Worm (Caenorhabditis elegans): Measurements from ENCODE around the gene C06E4.6.

C06E4.6 gene

ce11 chrIV:7230198-7230597 is 27.9 kb downstream of the C06E4.6 start, which contains the start of gene cap-1 (continued):
- TF ChIP-seq C34B4.2 (tag; optimal IDR thresholded peaks at IDR 0.05) (no peak), mef-2 (tag; optimal IDR thresholded peaks at IDR 0.05) (peak; percentile 2), nhr-85 (tag) (peak; percentile 53), efl-3 (GFP tag; optimal IDR thresholded peaks at IDR 0.05) (no peak), rnt-1 (tag; optimal IDR thresholded peaks at IDR 0.05) (peak; percentile 77), ama-1 (optimal IDR thresholded peaks at IDR 0.05) (no peak), lin-35 (GFP tag; optimal IDR thresholded peaks at IDR 0.05) (peak; percentile 54 to 78), lin-15B (tag; optimal IDR thresholded peaks at IDR 0.05) (peak; percentile 69), F16B12.6 (tag; optimal IDR thresholded peaks at IDR 0.05) (peak; percentile 27), lin-14 (GFP tag; optimal IDR thresholded peaks at IDR 0.05) (peak; percentile 87), unc-130 (tag; optimal IDR thresholded peaks at IDR 0.05) (peak; percentile 85), nhr-47 (tag; optimal IDR thresholded peaks at IDR 0.05) (peak; percentile 62), blmp-1 (tag; optimal IDR thresholded peaks at IDR 0.05) (peak; percentile 83), vab-15 (tag; optimal IDR thresholded peaks at IDR 0.05) (peak; percentile 35), nhr-11 (tag; optimal IDR thresholded peaks at IDR 0.05) (no peak), efl-1 (optimal IDR thresholded peaks at IDR 0.05) (peak; percentile 67 to 73), efl-1 (GFP tag; optimal IDR thresholded peaks at IDR 0.05 in 1 of 2) (peak; percentile 63 to 89), xbp-1 (tag; optimal IDR thresholded peaks at IDR 0.05) (peak; percentile 64), nhr-77 (tag; optimal IDR thresholded peaks at IDR 0.05) (peak; percentile 49), nhr-12 (tag; optimal IDR thresholded peaks at IDR 0.05) (no peak), lir-3 (tag; optimal IDR thresholded peaks at IDR 0.05; ENCODE audit: poor library complexity) (peak; percentile 69), fkh-8 (tag; optimal IDR thresholded peaks at IDR 0.05) (peak; percentile 68), snu-23 (GFP tag; optimal IDR thresholded peaks at IDR 0.05) (peak; percentile 80), elt-3 (tag; optimal IDR thresholded peaks at IDR 0.05) (peak in 2 of 6 experiments; percentile 5 to 82), tbx-2 (tag; optimal IDR thresholded peaks at IDR 0.05) (peak; percentile 53), grh-1 (GFP tag; IDR thresholded peaks at IDR 0.05) (no peak), pax-3 (tag; optimal IDR thresholded peaks at IDR 0.05) (no peak), elt-2 (tag; optimal IDR thresholded peaks at IDR 0.05) (peak; percentile 13), lin-13 (GFP tag; optimal IDR thresholded peaks at IDR 0.05) (no peak), sup-37 (GFP tag; optimal IDR thresholded peaks at IDR 0.05) (no peak), unc-98 (GFP tag; IDR thresholded peaks at IDR 0.05) (no peak), nhr-71 (tag; optimal IDR thresholded peaks at IDR 0.05) (peak; percentile 78), nhr-19 (GFP tag; conservative IDR thresholded peaks at IDR 0.05) (0 out of 2 replicates have a peak, but pooled peaks have one; percentile 13), ceh-63 (GFP tag; optimal IDR thresholded peaks at IDR 0.05) (no peak), lsy-2 (tag; optimal IDR thresholded peaks at IDR 0.05) (peak; percentile 57 to 87), isw-1 (GFP tag; IDR thresholded peaks at IDR 0.05) (peak; percentile 32), skn-1 (tag; optimal IDR thresholded peaks at IDR 0.05) (peak; percentile 66), egl-13 (tag; optimal IDR thresholded peaks at IDR 0.05) (peak; percentile 47), irx-1 (tag; optimal IDR thresholded peaks at IDR 0.05) (peak; percentile 11), jun-1 (tag; optimal IDR thresholded peaks at IDR 0.05) (peak; percentile 20), nhr-20 (tag; optimal IDR thresholded peaks at IDR 0.05) (peak; percentile 62)

- TF ChIP-seq irx-1 (tag; optimal IDR thresholded peaks at IDR 0.05) (no peak), xbp-1 (tag; optimal IDR thresholded peaks at IDR 0.05) (no peak), egl-27 (tag; optimal IDR thresholded peaks at IDR 0.05) (no peak), nhr-20 (tag; optimal IDR thresholded peaks at IDR 0.05) (no peak), zip-4 (GFP tag; optimal IDR thresholded peaks at IDR 0.05) (no peak), pax-3 (tag; optimal IDR thresholded peaks at IDR 0.05) (no peak), vab-15 (tag; optimal IDR thresholded peaks at IDR 0.05) (no peak), ztf-4 (tag; optimal IDR thresholded peaks at IDR 0.05) (no peak)
Observed at ce11 chrIV:7228208-7228607, 29.9 kb downstream of the C06E4.6 start, which contains the start of gene D2024.5. Gene D2024.5, minus strand, starts transcription at chrIV:7228308.
